Worm (Caenorhabditis elegans): ENCODE results near the gene lsm-8.

ce11 chrIV:6329339-6329738, 3.0 kb downstream of the lsm-8 start, which contains the start of gene seu-1:
- TF ChIP-seq dao-5 (tag; optimal IDR thresholded peaks at IDR 0.05), result no peak
- no peak for TF ChIP-seq W03F9.2 (tag; optimal IDR thresholded peaks at IDR 0.05)

Measured in whole organism, L4/young adult.